Worm (Caenorhabditis elegans) whole organism, late embryonic: ENCODE data around the gene parn-1.

Experiments
- C08G9.2 ChIP-seq: sonication (generic microtip); optimal IDR thresholded peaks from 2 replicates; lab custom pipeline; 2016; ENCODE audit warnings: mild to moderate bottlenecking, missing genetic modification characterization, moderate library complexity, missing compliant biosample characterization
- C38D4.7 ChIP-seq: fragments of 200-800 bp; sonication (Bioruptor generic); optimal IDR thresholded peaks from 2 replicates; lab custom pipeline; 2018; ENCODE audit warnings: mild to moderate bottlenecking, missing genetic modification characterization, moderate library complexity, missing compliant biosample characterization
- F13H6.1 ChIP-seq: sonication (generic microtip); optimal IDR thresholded peaks from 2 replicates; lab custom pipeline; 2016; ENCODE audit warnings: missing genetic modification characterization, missing compliant biosample characterization
- K09A11.1 ChIP-seq: sonication (generic microtip); optimal IDR thresholded peaks from 2 replicates; lab custom pipeline; 2017; ENCODE audit warnings: antibody characterized with exemption, mild to moderate bottlenecking, missing genetic modification characterization, missing compliant biosample characterization; ENCODE audit not compliant: insufficient read depth
- Y22D7AL.16 ChIP-seq: sonication (generic microtip); optimal IDR thresholded peaks from 2 replicates; lab custom pipeline; 2016; ENCODE audit warnings: missing genetic modification characterization, missing compliant biosample characterization
- ahr-1 ChIP-seq: sonication (generic microtip); optimal IDR thresholded peaks from 2 replicates; lab custom pipeline; 2016; ENCODE audit warnings: missing genetic modification characterization, missing compliant biosample characterization
- ama-1 ChIP-seq: fragments of 150-350 bp; optimal IDR thresholded peaks from 2 replicates; lab custom pipeline; 2014
- ceh-18 ChIP-seq: sonication (generic microtip); optimal IDR thresholded peaks from 2 replicates; lab custom pipeline; 2016; ENCODE audit warnings: missing genetic modification characterization, missing compliant biosample characterization
- ceh-22 ChIP-seq: sonication (generic microtip); optimal IDR thresholded peaks from 2 replicates; lab custom pipeline; 2017; ENCODE audit warnings: missing biosample characterization, missing genetic modification characterization
- ceh-24 ChIP-seq: sonication (generic microtip); optimal IDR thresholded peaks from 2 replicates; lab custom pipeline; 2016; ENCODE audit warnings: mild to moderate bottlenecking, missing genetic modification characterization, missing compliant biosample characterization
- ceh-30 ChIP-seq: fragments of 150-350 bp; optimal IDR thresholded peaks from 2 replicates; lab custom pipeline; 2014; ENCODE audit warnings: missing biosample characterization, missing genetic modification characterization
- ceh-45 ChIP-seq: fragments of 200-800 bp; sonication (Bioruptor generic); IDR thresholded peaks from 2 replicates; pipeline ENCODE4 v1.3.6; 2022; ENCODE audit warnings: missing genetic modification reagents, missing genetic modification characterization, missing compliant biosample characterization
- ceh-6 ChIP-seq: fragments of 200-800 bp; sonication (Bioruptor generic); optimal IDR thresholded peaks from 2 replicates; lab custom pipeline; 2018; ENCODE audit warnings: mild to moderate bottlenecking, missing genetic modification characterization, missing compliant biosample characterization
- ceh-9 ChIP-seq: sonication (generic microtip); optimal IDR thresholded peaks from 2 replicates; lab custom pipeline; 2016; ENCODE audit warnings: mild to moderate bottlenecking, missing genetic modification characterization, inconsistent platforms, missing compliant biosample characterization
- dve-1 ChIP-seq: sonication (generic microtip); optimal IDR thresholded peaks from 2 replicates; lab custom pipeline; 2017; ENCODE audit warnings: antibody characterized with exemption, mild to moderate bottlenecking, missing genetic modification characterization, missing compliant biosample characterization
- elt-4 ChIP-seq: sonication (generic microtip); optimal IDR thresholded peaks from 2 replicates; lab custom pipeline; 2016; ENCODE audit warnings: missing genetic modification characterization, missing compliant biosample characterization
- fkh-10 ChIP-seq: fragments of 150-350 bp; optimal IDR thresholded peaks from 2 replicates; lab custom pipeline; 2014; ENCODE audit warnings: missing biosample characterization, missing genetic modification reagents, missing genetic modification characterization
- gmeb-2 ChIP-seq: sonication (generic microtip); optimal IDR thresholded peaks from 2 replicates; lab custom pipeline; 2016; ENCODE audit warnings: missing genetic modification characterization, inconsistent platforms, missing compliant biosample characterization
- hlh-15 ChIP-seq: sonication (generic microtip); optimal IDR thresholded peaks from 2 replicates; lab custom pipeline; 2016; ENCODE audit warnings: missing genetic modification characterization, missing compliant biosample characterization
- lin-11 ChIP-seq: fragments of 200-800 bp; sonication (Bioruptor generic); optimal IDR thresholded peaks from 2 replicates; lab custom pipeline; 2018; ENCODE audit warnings: mild to moderate bottlenecking, missing genetic modification characterization, missing compliant biosample characterization
- nhr-11 ChIP-seq: fragments of 150-350 bp; optimal IDR thresholded peaks from 2 replicates; lab custom pipeline; 2014; ENCODE audit warnings: missing biosample characterization, missing genetic modification characterization
- nhr-232 ChIP-seq: sonication (generic microtip); optimal IDR thresholded peaks from 2 replicates; lab custom pipeline; 2016; ENCODE audit warnings: missing genetic modification characterization, missing compliant biosample characterization
- npax-4 ChIP-seq: sonication (generic microtip); optimal IDR thresholded peaks from 2 replicates; lab custom pipeline; 2016; ENCODE audit warnings: missing genetic modification characterization, missing compliant biosample characterization
- odd-2 ChIP-seq: sonication (generic microtip); optimal IDR thresholded peaks from 2 replicates; lab custom pipeline; 2017; ENCODE audit warnings: antibody characterized with exemption, mild to moderate bottlenecking, missing genetic modification characterization, missing compliant biosample characterization
- pha-2 ChIP-seq: sonication (generic microtip); optimal IDR thresholded peaks from 2 replicates; lab custom pipeline; 2017; ENCODE audit warnings: mild to moderate bottlenecking, missing genetic modification characterization, missing compliant biosample characterization
- pha-4 ChIP-seq: fragments of 150-350 bp; optimal IDR thresholded peaks from 2 replicates; lab custom pipeline; 2018; ENCODE audit warnings: missing biosample characterization, missing genetic modification reagents, missing genetic modification characterization
- pqm-1 ChIP-seq: sonication (generic microtip); optimal IDR thresholded peaks from 2 replicates; lab custom pipeline; 2016; ENCODE audit warnings: missing genetic modification characterization, missing compliant biosample characterization
- ref-2 ChIP-seq: sonication (generic microtip); optimal IDR thresholded peaks from 2 replicates; lab custom pipeline; 2016; ENCODE audit warnings: missing genetic modification characterization, missing compliant biosample characterization
- sdc-2 ChIP-seq: sonication (generic microtip); optimal IDR thresholded peaks from 2 replicates; lab custom pipeline; 2016; ENCODE audit warnings: missing genotype, missing genetic modification characterization, missing compliant biosample characterization
- sox-2 ChIP-seq: fragments of 200-800 bp; sonication (Bioruptor generic); IDR thresholded peaks from 2 replicates; pipeline ENCODE4 v1.3.6; 2022; ENCODE audit warnings: missing genetic modification reagents, missing genetic modification characterization, missing compliant biosample characterization
- sox-4 ChIP-seq: sonication (generic microtip); optimal IDR thresholded peaks from 2 replicates; lab custom pipeline; 2017; ENCODE audit warnings: mild to moderate bottlenecking, missing genetic modification characterization, inconsistent platforms, missing compliant biosample characterization
- syd-9 ChIP-seq: sonication (generic microtip); optimal IDR thresholded peaks from 2 replicates; lab custom pipeline; 2016; ENCODE audit warnings: mild to moderate bottlenecking, missing genetic modification characterization, moderate library complexity, missing compliant biosample characterization
- tbx-2 ChIP-seq: sonication (generic microtip); optimal IDR thresholded peaks from 2 replicates; lab custom pipeline; 2016; ENCODE audit warnings: missing genetic modification characterization, missing compliant biosample characterization
- unc-86 ChIP-seq: sonication (generic microtip); optimal IDR thresholded peaks from 2 replicates; lab custom pipeline; 2016; ENCODE audit warnings: missing genetic modification characterization, missing compliant biosample characterization
- zip-5 ChIP-seq: sonication (generic microtip); optimal IDR thresholded peaks from 2 replicates; lab custom pipeline; 2016; ENCODE audit warnings: missing genetic modification characterization, missing compliant biosample characterization
- ztf-16 ChIP-seq: sonication (generic microtip); optimal IDR thresholded peaks from 2 replicates; lab custom pipeline; 2017; ENCODE audit warnings: missing genetic modification characterization, missing compliant biosample characterization

Gene parn-1

DNA sequence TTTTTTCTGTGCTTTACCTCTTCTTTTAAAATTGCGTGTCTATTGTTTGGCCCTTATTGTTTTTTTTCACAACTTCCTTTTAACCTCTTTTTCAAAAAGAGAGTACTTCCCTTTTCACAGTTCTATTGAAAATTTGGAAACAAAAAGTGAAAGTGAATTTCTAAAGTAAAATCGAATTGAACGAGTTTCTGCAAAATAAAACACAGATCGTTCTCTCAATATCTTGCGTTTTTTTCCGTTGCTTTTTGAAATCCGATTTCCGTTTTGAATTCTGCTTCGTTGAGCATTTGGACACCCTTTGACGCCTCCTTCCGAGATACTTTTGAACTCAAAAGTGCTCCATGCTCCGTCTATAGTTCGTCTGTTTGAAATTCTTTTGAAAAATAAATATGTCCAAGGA is 18.8 kb downstream of the parn-1 start:
- TF ChIP-seq ceh-24 (tag; lab: Kevin White, UChicago) (no peak), unc-86 (tag; lab: Kevin White, UChicago) (no peak), sox-2 (GFP tag; lab: Robert Waterston, UW) (no peak), syd-9 (tag; lab: Kevin White, UChicago) (no peak), ama-1 (no peak)

DNA sequence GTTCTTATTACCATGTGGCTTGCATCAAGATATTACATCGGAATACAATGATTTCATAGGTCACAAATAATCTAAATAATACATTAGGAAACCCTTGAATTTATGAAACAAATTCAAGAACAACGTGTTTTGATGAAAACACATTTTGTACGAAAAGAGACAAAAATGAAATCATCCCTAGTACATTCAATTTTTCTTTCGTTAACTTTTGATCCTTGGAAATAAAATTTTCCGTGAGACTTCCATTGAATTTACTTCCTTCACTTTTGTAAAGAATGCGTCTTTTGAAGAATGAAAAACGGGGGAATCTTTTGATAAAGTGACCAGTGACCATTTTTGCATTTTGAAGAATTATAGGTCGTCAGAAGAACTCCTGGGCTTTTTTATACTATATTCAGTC is 21.3 kb downstream of the parn-1 start:
- TF ChIP-seq F13H6.1 (tag; lab: Kevin White, UChicago) (no peak), pha-4 (no peak), C38D4.7 (no peak), ama-1 (no peak), lin-11 (tag; lab: Kevin White, UChicago) (no peak), ahr-1 (no peak), pqm-1 (tag; lab: Kevin White, UChicago) (no peak), unc-86 (tag; lab: Kevin White, UChicago) (no peak), ceh-9 (tag; lab: Kevin White, UChicago) (no peak), ceh-6 (no peak), zip-5 (tag; lab: Kevin White, UChicago) (no peak), nhr-11 (no peak), tbx-2 (tag; lab: Kevin White, UChicago) (no peak), sdc-2 (tag; lab: Kevin White, UChicago) (no peak), fkh-10 (GFP tag; lab: Kevin White, UChicago) (no peak)

DNA sequence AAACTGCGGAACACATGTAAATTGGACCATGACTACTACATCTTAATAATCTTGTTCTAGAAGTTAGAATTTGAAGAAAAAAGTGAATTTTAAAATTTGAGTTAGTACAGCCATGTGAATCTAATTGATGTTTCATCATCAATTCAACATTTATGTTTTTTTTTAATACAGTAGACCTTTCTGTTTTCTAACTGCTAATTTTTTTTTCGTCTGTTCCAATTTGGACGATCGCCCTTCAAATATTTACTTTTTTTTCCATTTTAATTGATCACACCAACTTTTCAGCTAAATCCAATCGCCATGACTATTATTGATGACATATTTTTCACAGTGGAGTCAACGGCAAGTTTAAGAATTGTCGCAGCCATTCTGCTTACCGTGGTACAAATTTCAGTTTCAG is 24.4 kb downstream of the parn-1 start, which contains the start of gene srx-116:
Gene srx-116 (plus strand): TSS at position 301 of the 400 bp plus-strand sequence.
- TF ChIP-seq nhr-11 (no peak), elt-4 (tag; lab: Kevin White, UChicago) (no peak), nhr-232 (tag; lab: Kevin White, UChicago) (no peak), K09A11.1 (tag; lab: Kevin White, UChicago) (no peak), ahr-1 (no peak), C08G9.2 (tag; lab: Kevin White, UChicago) (no peak), ceh-18 (no peak), npax-4 (tag; lab: Kevin White, UChicago) (no peak), hlh-15 (tag; lab: Kevin White, UChicago) (no peak), ztf-16 (no peak), ceh-24 (tag; lab: Kevin White, UChicago) (no peak)

DNA sequence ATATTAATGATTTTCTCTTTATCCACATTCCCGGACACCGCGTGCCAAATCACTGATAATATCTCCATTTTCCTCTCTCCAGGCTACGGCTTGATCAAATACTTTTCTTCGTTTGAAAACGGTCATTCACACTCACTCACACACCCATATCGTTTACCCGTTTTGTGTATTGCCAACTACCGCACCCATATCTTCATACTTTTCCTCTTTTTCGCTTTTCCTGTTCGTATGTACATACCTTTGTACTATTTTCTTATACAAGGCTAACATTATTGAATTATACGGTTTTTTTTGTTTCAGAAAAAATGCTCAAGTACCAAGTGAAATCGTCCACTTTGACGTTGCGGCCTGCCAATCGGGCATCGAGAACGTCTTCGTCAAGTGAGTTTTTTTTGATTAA is 27.1 kb downstream of the parn-1 start, which contains the start of gene W05B10.4:
Gene W05B10.4 (plus strand): TSS at position 301 of the 400 bp plus-strand sequence.
- TF ChIP-seq odd-2 (tag; lab: Kevin White, UChicago) (no peak), ceh-24 (tag; lab: Kevin White, UChicago) (no peak), ahr-1 (no peak), syd-9 (tag; lab: Kevin White, UChicago) (no peak), ref-2 (tag; lab: Kevin White, UChicago) (no peak), zip-5 (tag; lab: Kevin White, UChicago) (no peak), sox-4 (tag; lab: Kevin White, UChicago) (no peak), tbx-2 (tag; lab: Kevin White, UChicago) (no peak), ceh-9 (tag; lab: Kevin White, UChicago) (no peak), nhr-11 (no peak), dve-1 (tag; lab: Kevin White, UChicago) (no peak), ceh-22 (tag; lab: Kevin White, UChicago) (no peak), ceh-45 (GFP tag; lab: Robert Waterston, UW) (no peak), pha-2 (no peak), gmeb-2 (tag; lab: Kevin White, UChicago) (no peak), nhr-232 (tag; lab: Kevin White, UChicago) (no peak), ceh-30 (tag; lab: Kevin White, UChicago) (no peak)

DNA sequence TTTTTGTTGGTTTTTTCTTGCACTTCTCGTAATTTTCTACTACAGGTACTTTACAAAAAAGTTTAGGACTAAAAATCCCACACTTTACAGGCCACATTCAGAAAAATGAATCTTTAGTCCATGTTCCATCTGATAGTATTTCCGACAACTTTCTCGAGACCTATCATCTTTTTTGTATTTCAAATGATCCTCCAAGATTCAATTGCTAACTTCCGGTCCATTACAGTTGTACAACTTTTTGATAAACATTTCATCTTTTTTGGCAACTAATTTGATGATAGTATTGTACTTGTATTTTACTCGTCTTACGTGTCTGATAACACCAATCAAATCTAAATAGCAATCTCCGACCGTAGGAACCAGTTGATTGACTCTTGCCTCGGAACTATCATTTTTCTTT is 27.7 kb downstream of the parn-1 start:
- no peak for TF ChIP-seq Y22D7AL.16 (tag; lab: Kevin White, UChicago)
